Worm (Caenorhabditis elegans) whole organism, midembryonic: ENCODE measurements around the gene R08A2.7.

Experiments used
- T22C8.4 ChIP-seq: fragments of 200-800 bp; sonication (Bioruptor generic); IDR thresholded peaks from 2 replicates; pipeline ENCODE4 v1.3.6; 2022; ENCODE audit warnings: missing genetic modification characterization, missing compliant biosample characterization
- cog-1 ChIP-seq: sonication (generic microtip); optimal IDR thresholded peaks from 2 replicates; lab custom pipeline; 2016; ENCODE audit warnings: missing genetic modification characterization, missing compliant biosample characterization
- flt-1 ChIP-seq: fragments of 200-800 bp; sonication (Bioruptor generic); IDR thresholded peaks from 2 replicates; pipeline ENCODE4 v1.3.6; 2022; ENCODE audit warnings: missing genetic modification characterization, missing compliant biosample characterization
- klf-2 ChIP-seq: fragments of 200-800 bp; sonication (Bioruptor generic); conservative IDR thresholded peaks from 2 replicates; pipeline ENCODE4 v1.3.6; 2022; ENCODE audit warnings: missing genetic modification reagents, missing genetic modification characterization, missing compliant biosample characterization
- med-1 ChIP-seq: sonication (generic microtip); optimal IDR thresholded peaks from 2 replicates; lab custom pipeline; 2017; ENCODE audit warnings: missing genetic modification characterization, mild to moderate bottlenecking, missing compliant biosample characterization, antibody characterized with exemption, missing genetic modification reagents; ENCODE audit not compliant: insufficient read depth
- ref-1 ChIP-seq: fragments of 200-800 bp; sonication (Bioruptor generic); conservative IDR thresholded peaks from 2 replicates; pipeline ENCODE4 v1.3.6; 2022; ENCODE audit warnings: missing genetic modification reagents, missing genetic modification characterization, missing compliant biosample characterization
- tab-1 ChIP-seq: fragments of 200-800 bp; sonication (Bioruptor generic); IDR thresholded peaks from 2 replicates; pipeline ENCODE4 v1.3.6; 2022; ENCODE audit warnings: missing genetic modification characterization, missing compliant biosample characterization
- ztf-23 ChIP-seq: fragments of 200-800 bp; sonication (Bioruptor generic); IDR thresholded peaks from 2 replicates; pipeline ENCODE4 v1.3.6; 2022; ENCODE audit warnings: missing genetic modification reagents, missing genetic modification characterization, missing compliant biosample characterization
- ztf-29 ChIP-seq: fragments of 200-800 bp; sonication (Bioruptor generic); IDR thresholded peaks from 2 replicates; pipeline ENCODE4 v1.3.6; 2022; ENCODE audit warnings: missing genetic modification reagents, missing genetic modification characterization, missing compliant biosample characterization

DNA sequence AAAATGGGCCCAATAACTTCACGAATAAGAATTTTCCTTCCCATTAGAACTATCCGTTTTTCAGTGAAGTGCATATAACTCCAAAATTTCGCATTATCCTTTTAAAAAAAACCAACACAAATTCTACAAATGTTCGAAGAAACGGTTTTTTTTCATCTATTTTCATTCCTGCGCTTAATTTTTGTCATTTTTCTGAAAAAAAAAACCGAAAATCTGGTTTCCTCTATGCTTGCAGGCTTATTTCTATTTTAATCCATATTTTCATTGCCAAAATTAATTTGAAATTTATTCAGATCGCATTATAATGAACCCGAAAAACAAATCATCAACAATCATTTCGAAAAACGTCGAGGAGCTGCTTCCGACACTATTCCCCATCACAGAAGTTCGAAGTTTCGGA, 24.5 kb upstream of the R08A2.7 start, which contains the start of gene set-5:
- TF ChIP-seq med-1 (GFP tag; lab: Kevin White, UChicago) = no peak
- TF ChIP-seq ztf-23 (GFP tag; lab: Robert Waterston, UW) = no peak
- no peak for TF ChIP-seq flt-1
- TF ChIP-seq ref-1 (GFP tag; lab: Robert Waterston, UW) = no peak
- no peak for TF ChIP-seq ztf-29
- TF ChIP-seq klf-2 (GFP tag; lab: Robert Waterston, UW) = no peak
- no peak for TF ChIP-seq cog-1 (tag; lab: Kevin White, UChicago)
- no peak for TF ChIP-seq tab-1 (GFP tag; lab: Robert Waterston, UW)
- TF ChIP-seq T22C8.4 (GFP tag; lab: Robert Waterston, UW) = no peak
